Worm (Caenorhabditis elegans): ENCODE measurements around the gene F22E5.1.

- TF ChIP-seq nhr-25 (tag; optimal IDR thresholded peaks at IDR 0.05) (no peak), jun-1 (tag; optimal IDR thresholded peaks at IDR 0.05) (no peak), snpc-4 (tag; optimal IDR thresholded peaks at IDR 0.05) (no peak), unc-62 (GFP tag; optimal IDR thresholded peaks at IDR 0.05) (no peak), sea-2 (GFP tag; optimal IDR thresholded peaks at IDR 0.05) (no peak), mdl-1 (tag; optimal IDR thresholded peaks at IDR 0.05) (no peak), daf-12 (tag; optimal IDR thresholded peaks at IDR 0.05) (no peak)
These were observed 21.5 kb downstream of the F22E5.1 start for ce11 chrII:2695079-2695478.
